Fruit fly (Drosophila melanogaster): ENCODE results near the gene RabGGTb.

RabGGTb gene

DNA sequence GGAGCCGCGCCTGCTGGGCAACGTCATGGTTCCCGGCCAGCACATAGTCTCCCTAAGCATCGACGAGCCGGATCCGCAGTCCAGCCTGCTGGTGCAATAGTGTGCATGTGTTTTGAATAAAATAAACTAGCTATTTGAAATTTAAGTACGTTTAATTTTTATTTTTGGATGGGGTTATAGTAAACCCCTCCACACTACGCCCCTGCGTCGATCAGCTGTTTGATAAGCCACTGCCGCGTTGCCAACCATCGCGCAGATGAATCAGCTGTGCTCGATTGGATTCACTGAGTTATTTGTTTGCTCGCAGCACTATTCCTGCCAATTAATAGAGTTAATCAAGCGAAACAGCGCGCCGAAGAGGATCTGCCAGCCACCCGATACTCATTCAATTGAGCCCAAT is at the start of gene RabGGTb (continued):
- TF ChIP-seq CG14014 (GFP tag; IDR thresholded peaks at IDR 0.05): peak; percentile 77
- TF ChIP-seq CG11085 (GFP tag; IDR thresholded peaks at IDR 0.05): peak; percentile 70
- no peak for TF ChIP-seq lbe (GFP tag; optimal IDR thresholded peaks at IDR 0.05)
- TF ChIP-seq ac (GFP tag; optimal IDR thresholded peaks at IDR 0.05): no peak
- peak; percentile 34 for TF ChIP-seq gsb (GFP tag; IDR thresholded peaks at IDR 0.05)
- peak; percentile 57 for TF ChIP-seq CG17829 (tag; optimal IDR thresholded peaks at IDR 0.05)
- no peak for TF ChIP-seq Elba2 (GFP tag; optimal IDR thresholded peaks at IDR 0.05)
- TF ChIP-seq az2 (GFP tag; optimal IDR thresholded peaks at IDR 0.05): peak; percentile 41
- TF ChIP-seq Bdp1 (GFP tag; optimal IDR thresholded peaks at IDR 0.05): peak; percentile 39
- TF ChIP-seq Lpt (GFP tag; optimal IDR thresholded peaks at IDR 0.05): no peak
- TF ChIP-seq maf-S (GFP tag; optimal IDR thresholded peaks at IDR 0.05): peak; percentile 25
- TF ChIP-seq CG1832 (GFP tag; optimal IDR thresholded peaks at IDR 0.05): no peak
- TF ChIP-seq slou (GFP tag; optimal IDR thresholded peaks at IDR 0.05): no peak
- TF ChIP-seq br (optimal IDR thresholded peaks at IDR 0.05): no peak
- TF ChIP-seq CG6175 (GFP tag; IDR thresholded peaks at IDR 0.05): peak; percentile 61; the same call in 1 of the 3 replicates
- TF ChIP-seq CG10267 (tag; optimal IDR thresholded peaks at IDR 0.05): peak; percentile 41
- TF ChIP-seq Dll (GFP tag; IDR thresholded peaks at IDR 0.05; ENCODE audit: partially characterized antibody): peak; percentile 57; the same call in 1 of the 4 replicates
- TF ChIP-seq NfI (GFP tag; optimal IDR thresholded peaks at IDR 0.05): peak; percentile 50
- TF ChIP-seq Opbp (GFP tag; IDR thresholded peaks at IDR 0.05; ENCODE audit: partially characterized antibody): no peak
- no peak for TF ChIP-seq Dad (GFP tag; optimal IDR thresholded peaks at IDR 0.05)
- peak; percentile 17 for TF ChIP-seq ATbp (GFP tag; optimal IDR thresholded peaks at IDR 0.05)
- peak; percentile 46 for TF ChIP-seq unpg (GFP tag; optimal IDR thresholded peaks at IDR 0.05)
- peak; percentile 29 for TF ChIP-seq CG13775 (GFP tag; optimal IDR thresholded peaks at IDR 0.05)
- TF ChIP-seq Nf-YB (GFP tag; optimal IDR thresholded peaks at IDR 0.05): no peak
- no peak for TF ChIP-seq Neu2 (GFP tag; optimal IDR thresholded peaks at IDR 0.05; ENCODE audit: borderline replicate concordance)
- peak; percentile 59 for TF ChIP-seq CG7556 (GFP tag; optimal IDR thresholded peaks at IDR 0.05)
- peak; percentile 20 for TF ChIP-seq CG1529 (GFP tag; optimal IDR thresholded peaks at IDR 0.05)
- TF ChIP-seq CG1024 (GFP tag; IDR thresholded peaks at IDR 0.05): peak; percentile 47; the same call in 1 of the 2 replicates
- TF ChIP-seq CG12659 (GFP tag; optimal IDR thresholded peaks at IDR 0.05): peak; percentile 46
- no peak for TF ChIP-seq dan (GFP tag; IDR thresholded peaks at IDR 0.05)
- no peak for TF ChIP-seq CG7271 (tag; optimal IDR thresholded peaks at IDR 0.05)
- TF ChIP-seq ssp (GFP tag; IDR thresholded peaks at IDR 0.05): peak; percentile 42
- peak; percentile 23 for TF ChIP-seq CG4820 (GFP tag; optimal IDR thresholded peaks at IDR 0.05)
- TF ChIP-seq vvl (GFP tag; IDR thresholded peaks at IDR 0.05): peak; percentile 82
- peak; percentile 11 for TF ChIP-seq fd96Cb (tag; optimal IDR thresholded peaks at IDR 0.05)
- TF ChIP-seq CG15269 (tag; optimal IDR thresholded peaks at IDR 0.05): peak; percentile 62
- peak; percentile 89 for TF ChIP-seq ci (GFP tag; IDR thresholded peaks at IDR 0.05)
- TF ChIP-seq CG17802 (tag; optimal IDR thresholded peaks at IDR 0.05): peak; percentile 17
- no peak for TF ChIP-seq CG3838 (GFP tag; optimal IDR thresholded peaks at IDR 0.05)
- TF ChIP-seq CG17186 (GFP tag; optimal IDR thresholded peaks at IDR 0.05): peak; percentile 39
- 0 out of 3 replicates have a peak, but pooled peaks have one; percentile 32 for TF ChIP-seq CG6791 (GFP tag; IDR thresholded peaks at IDR 0.05; ENCODE audit: partially characterized antibody)
- no peak for TF ChIP-seq eve (GFP tag; optimal IDR thresholded peaks at IDR 0.05)
- TF ChIP-seq wdn (GFP tag; IDR thresholded peaks at IDR 0.05): peak; percentile 65
- no peak for TF ChIP-seq CG6654 (GFP tag; optimal IDR thresholded peaks at IDR 0.05)
- peak; percentile 83 for TF ChIP-seq CG3847 (GFP tag; IDR thresholded peaks at IDR 0.05)
- peak; percentile 33 for TF ChIP-seq CG17359 (tag; optimal IDR thresholded peaks at IDR 0.05)
- no peak for TF ChIP-seq Dp (GFP tag; optimal IDR thresholded peaks at IDR 0.05)
- peak; percentile 58 for TF ChIP-seq sisA (GFP tag; IDR thresholded peaks at IDR 0.05)
- peak; percentile 83 for TF ChIP-seq sob (GFP tag; IDR thresholded peaks at IDR 0.05)
- TF ChIP-seq abd-A (tag; optimal IDR thresholded peaks at IDR 0.05): no peak
- TF ChIP-seq sens-2 (GFP tag; IDR thresholded peaks at IDR 0.05): 0 out of 2 replicates have a peak, but pooled peaks have one; percentile 42

Measured in whole organism, embryonic.